Worm (Caenorhabditis elegans): Measurements from ENCODE around the gene T01B7.5.

ce11 chrII:8717579-8717978, 951 bp downstream of the T01B7.5 start:
- no peak for TF ChIP-seq tab-1 (GFP tag; IDR thresholded peaks at IDR 0.05)
- TF ChIP-seq ztf-23 (GFP tag; IDR thresholded peaks at IDR 0.05), result no peak
- TF ChIP-seq med-1 (GFP tag; optimal IDR thresholded peaks at IDR 0.05; ENCODE audit: insufficient read depth), result no peak
- no peak for TF ChIP-seq ztf-29 (GFP tag; IDR thresholded peaks at IDR 0.05)
- TF ChIP-seq cog-1 (tag; optimal IDR thresholded peaks at IDR 0.05), result no peak
- no peak for TF ChIP-seq klf-2 (GFP tag; conservative IDR thresholded peaks at IDR 0.05)
- TF ChIP-seq ref-1 (GFP tag; conservative IDR thresholded peaks at IDR 0.05), result no peak
